Worm (Caenorhabditis elegans): ENCODE data around the gene rha-2.

DNA sequence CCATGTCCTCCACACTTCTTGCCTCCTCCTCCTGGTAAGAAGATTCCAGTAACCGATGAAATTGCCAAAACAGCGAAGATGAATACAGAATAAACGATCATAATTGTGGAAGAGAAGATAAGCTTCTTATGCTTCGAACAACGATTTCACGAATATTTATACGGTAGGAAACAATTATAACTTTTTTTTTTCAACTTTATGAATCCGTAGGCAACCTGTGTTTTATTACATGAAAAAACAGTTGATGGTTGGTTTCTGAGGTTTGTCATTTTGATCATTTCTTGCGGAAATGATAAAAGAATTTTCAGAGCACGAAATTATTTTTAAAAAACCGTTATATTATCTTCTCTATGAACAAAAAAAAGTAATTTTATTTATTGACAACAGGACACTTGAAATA, 23.5 kb downstream of the rha-2 start, which contains the start of gene fipr-16:
- no peak for TF ChIP-seq med-1 (GFP tag; optimal IDR thresholded peaks at IDR 0.05; ENCODE audit: insufficient read depth)
- TF ChIP-seq cog-1 (tag; optimal IDR thresholded peaks at IDR 0.05), result no peak

Data from whole organism, midembryonic.